Fruit fly (Drosophila melanogaster): ENCODE measurements around the gene Chd1.

DNA sequence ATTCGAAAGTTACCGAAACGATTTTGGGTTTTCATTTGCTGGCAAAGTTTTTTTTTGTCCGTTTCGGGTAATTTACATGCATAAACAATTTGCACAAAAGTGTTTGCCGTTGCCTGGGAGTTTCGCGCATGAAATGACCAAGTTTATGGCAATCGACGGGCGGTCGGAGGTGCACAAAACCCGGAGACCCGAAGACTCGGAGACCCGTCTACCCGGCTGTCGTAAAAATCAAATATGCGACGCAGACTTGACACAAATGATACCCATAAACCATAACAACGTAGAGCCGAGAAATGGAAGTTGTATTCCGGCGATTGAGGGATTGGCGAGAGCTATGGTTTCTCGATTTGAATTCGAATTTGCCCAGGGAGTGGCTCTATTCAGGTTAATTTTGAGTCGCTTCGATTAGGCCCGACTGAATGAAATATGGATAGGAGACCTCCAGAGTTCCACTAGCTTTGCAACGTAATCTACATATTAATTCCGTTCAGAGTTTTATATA, 19.5 kb upstream of the Chd1 start:
- TF ChIP-seq CTCF (optimal IDR thresholded peaks at IDR 0.05) (no peak), CG8478 (optimal IDR thresholded peaks at IDR 0.05) (no peak)

All from S2 (cell line).